Worm (Caenorhabditis elegans): Measurements from ENCODE around the gene pes-8.

Gene pes-8

DNA sequence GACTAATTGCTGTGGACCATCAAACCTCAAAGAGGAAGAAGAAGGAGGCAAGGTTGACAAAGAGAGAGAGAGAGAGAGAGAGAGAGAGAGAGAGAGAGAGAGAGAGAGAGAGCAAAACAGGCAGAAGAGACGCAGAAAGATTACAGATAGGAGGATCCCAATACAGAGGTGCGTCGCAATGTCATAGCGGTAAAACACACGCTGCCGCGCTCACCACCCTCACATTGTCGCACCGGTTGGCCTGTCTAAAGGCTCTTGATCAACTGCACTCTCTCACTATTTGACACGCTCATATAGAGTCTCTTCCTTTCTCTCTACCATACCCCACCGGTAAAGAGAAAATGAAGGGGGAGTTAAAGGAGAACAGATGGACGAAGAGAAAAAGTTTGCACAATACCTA is 26.3 kb upstream of the pes-8 start (continued):
- TF ChIP-seq dsc-1 (tag; optimal IDR thresholded peaks at IDR 0.05) (no peak), swsn-7 (tag; optimal IDR thresholded peaks at IDR 0.05) (peak; percentile 17), nhr-84 (tag; optimal IDR thresholded peaks at IDR 0.05) (no peak), nhr-77 (tag; optimal IDR thresholded peaks at IDR 0.05) (no peak), lin-14 (GFP tag; optimal IDR thresholded peaks at IDR 0.05) (peak; percentile 75), elt-3 (tag; optimal IDR thresholded peaks at IDR 0.05) (peak in 2 of 6 experiments; percentile 20 to 21), tbx-2 (tag; optimal IDR thresholded peaks at IDR 0.05) (peak; percentile 34), lin-13 (GFP tag; optimal IDR thresholded peaks at IDR 0.05) (no peak), fkh-10 (GFP tag; optimal IDR thresholded peaks at IDR 0.05) (no peak), dpl-1 (GFP tag; optimal IDR thresholded peaks at IDR 0.05) (no peak), nhr-85 (tag) (peak; percentile 93), hlh-17 (GFP tag; optimal IDR thresholded peaks at IDR 0.05; ENCODE audit: borderline replicate concordance) (no peak), nhr-76 (tag; optimal IDR thresholded peaks at IDR 0.05) (no peak), efl-1 (optimal IDR thresholded peaks at IDR 0.05) (peak in 1 of 2 experiments; percentile 40), efl-1 (GFP tag; optimal IDR thresholded peaks at IDR 0.05 in 1 of 2) (no peak), unc-62 (GFP tag; optimal IDR thresholded peaks at IDR 0.05) (no peak), ces-1 (GFP tag; optimal IDR thresholded peaks at IDR 0.05) (no peak), nhr-47 (tag; optimal IDR thresholded peaks at IDR 0.05) (peak; percentile 9), snu-23 (GFP tag; optimal IDR thresholded peaks at IDR 0.05) (peak; percentile 68), C34B4.2 (tag; optimal IDR thresholded peaks at IDR 0.05) (no peak), zip-4 (GFP tag; optimal IDR thresholded peaks at IDR 0.05) (no peak), mab-9 (GFP tag; IDR thresholded peaks at IDR 0.05) (no peak), ama-1 (optimal IDR thresholded peaks at IDR 0.05) (no peak), rnt-1 (tag; optimal IDR thresholded peaks at IDR 0.05) (peak; percentile 49), F16B12.6 (tag; optimal IDR thresholded peaks at IDR 0.05) (no peak), blmp-1 (tag; optimal IDR thresholded peaks at IDR 0.05) (peak; percentile 38), mdl-1 (tag; optimal IDR thresholded peaks at IDR 0.05) (peak in 1 of 2 experiments; percentile 65), sptf-1 (tag; optimal IDR thresholded peaks at IDR 0.05) (no peak), mep-1 (tag; optimal IDR thresholded peaks at IDR 0.05) (no peak), hlh-4 (tag; optimal IDR thresholded peaks at IDR 0.05) (no peak), nhr-20 (tag; optimal IDR thresholded peaks at IDR 0.05) (peak; percentile 51), elt-2 (tag; optimal IDR thresholded peaks at IDR 0.05) (no peak), ceh-88 (GFP tag; IDR thresholded peaks at IDR 0.05) (no peak), unc-98 (GFP tag; IDR thresholded peaks at IDR 0.05) (no peak), nhr-90 (tag; optimal IDR thresholded peaks at IDR 0.05; ENCODE audit: poor library complexity) (peak; percentile 55), lin-15B (tag; optimal IDR thresholded peaks at IDR 0.05) (no peak), mef-2 (tag; optimal IDR thresholded peaks at IDR 0.05) (no peak), nhr-71 (tag; optimal IDR thresholded peaks at IDR 0.05) (peak; percentile 49), nhr-11 (tag; optimal IDR thresholded peaks at IDR 0.05) (no peak), xbp-1 (tag; optimal IDR thresholded peaks at IDR 0.05) (no peak), lsy-2 (tag; optimal IDR thresholded peaks at IDR 0.05) (peak in 1 of 2 experiments; percentile 14)

DNA sequence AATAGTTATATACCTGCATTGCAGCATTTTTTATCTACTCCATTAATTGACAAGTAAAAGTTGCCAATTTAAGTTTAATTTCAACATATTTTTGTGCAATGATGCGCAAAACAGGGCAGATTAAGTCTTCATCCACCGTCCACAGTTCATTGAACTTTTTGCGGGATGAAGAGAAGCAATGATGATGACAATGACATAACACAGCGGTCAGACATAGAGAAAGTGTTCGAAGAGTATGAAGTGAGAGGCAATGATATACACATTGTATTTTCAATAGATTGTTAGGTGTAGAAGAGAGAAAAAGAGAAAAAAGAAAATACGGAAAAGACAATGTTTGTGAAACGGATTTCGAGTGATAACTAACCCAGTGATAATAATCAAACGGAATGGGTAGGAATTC is 24.7 kb upstream of the pes-8 start:
- TF ChIP-seq rnt-1 (tag; optimal IDR thresholded peaks at IDR 0.05) (no peak), lin-14 (GFP tag; optimal IDR thresholded peaks at IDR 0.05) (peak; percentile 39), elt-3 (tag; optimal IDR thresholded peaks at IDR 0.05) (peak in 1 of 6 experiments; percentile 9), blmp-1 (tag; optimal IDR thresholded peaks at IDR 0.05) (peak; percentile 87), hlh-17 (GFP tag; optimal IDR thresholded peaks at IDR 0.05; ENCODE audit: borderline replicate concordance) (no peak), skn-1 (tag; optimal IDR thresholded peaks at IDR 0.05) (peak; percentile 21), lsy-2 (tag; optimal IDR thresholded peaks at IDR 0.05) (no peak), unc-130 (tag; optimal IDR thresholded peaks at IDR 0.05) (no peak), mep-1 (tag; optimal IDR thresholded peaks at IDR 0.05) (peak; percentile 32)

Measured in whole organism, L1 larva.